Fruit fly (Drosophila melanogaster) whole organism, wandering third instar larva: Measurements from ENCODE around the gene Ald1.

ENCODE experiments used
- CG32264 ChIP-seq: fragments of 200-800 bp; sonication (Bioruptor generic); optimal IDR thresholded peaks from 2 replicates; lab custom pipeline; 2016; ENCODE audit warnings: missing biosample characterization, missing genetic modification characterization
- CG9705 ChIP-seq: fragments of 200-800 bp; sonication (Bioruptor generic); optimal IDR thresholded peaks from 2 replicates; lab custom pipeline; 2018; ENCODE audit warnings: missing biosample characterization, mild to moderate bottlenecking, missing genetic modification characterization
- CrebA ChIP-seq: fragments of 200-800 bp; sonication (Bioruptor generic); optimal IDR thresholded peaks from 2 replicates; lab custom pipeline; 2016; ENCODE audit warnings: missing biosample characterization, mild to moderate bottlenecking, missing genetic modification characterization, borderline replicate concordance
- Dfd ChIP-seq: fragments of >200 bp; optimal IDR thresholded peaks from 2 replicates; lab custom pipeline; 2017; ENCODE audit warnings: missing biosample characterization, missing genetic modification characterization
- Dif ChIP-seq: fragments of 200-275, 200-300 bp; sonication (Bioruptor generic); optimal IDR thresholded peaks from 2 replicates; lab custom pipeline; 2018; ENCODE audit warnings: missing biosample characterization, missing genetic modification characterization; ENCODE audit not compliant: partially characterized antibody
- HLH106 ChIP-seq: fragments of 200-800 bp; optimal IDR thresholded peaks from 3 replicates; lab custom pipeline; 2019; ENCODE audit warnings: missing biosample characterization, mild to moderate bottlenecking, missing genetic modification characterization, moderate library complexity
- Hnf4 ChIP-seq: fragments of 200-800 bp; sonication (Bioruptor generic); optimal IDR thresholded peaks from 2 replicates; lab custom pipeline; 2016; ENCODE audit warnings: missing biosample characterization, mild to moderate bottlenecking, missing genetic modification characterization
- Hr78 ChIP-seq: fragments of >200 bp; optimal IDR thresholded peaks from 2 replicates; lab custom pipeline; 2017; ENCODE audit warnings: missing biosample characterization, missing genetic modification characterization
- Hr83 ChIP-seq: fragments of 200-300 bp; sonication (Bioruptor generic); optimal IDR thresholded peaks from 2 replicates; lab custom pipeline; 2016; ENCODE audit warnings: missing biosample characterization, mild to moderate bottlenecking, missing genetic modification characterization, moderate library complexity; ENCODE audit not compliant: poor library complexity, severe bottlenecking
- Jra ChIP-seq: sonication (Bioruptor generic); optimal IDR thresholded peaks from 2 replicates; lab custom pipeline; 2016; ENCODE audit warnings: missing biosample characterization, missing genetic modification characterization
- Mio ChIP-seq: sonication (Bioruptor generic); optimal IDR thresholded peaks from 2 replicates; lab custom pipeline; 2016; ENCODE audit warnings: missing biosample characterization, missing genetic modification characterization
- Myc ChIP-seq: fragments of >200 bp; optimal IDR thresholded peaks from 2 replicates; lab custom pipeline; 2017
- N ChIP-seq: fragments of >200 bp; optimal IDR thresholded peaks from 2 replicates; lab custom pipeline; 2018; ENCODE audit warnings: missing biosample characterization, missing external identifiers, missing genetic modification characterization
- OdsH ChIP-seq: fragments of 200-800 bp; sonication (Bioruptor generic); optimal IDR thresholded peaks from 2 replicates; lab custom pipeline; 2016; ENCODE audit warnings: missing biosample characterization, mild to moderate bottlenecking, missing genetic modification characterization
- Rel ChIP-seq, 2 experiments: fragments of 200-800 bp; sonication (Bioruptor generic) in 1 of 2; optimal IDR thresholded peaks; 2 replicates in 1 of 2; 3 replicates in 1 of 2; lab custom pipeline; 2016 to 2019; ENCODE audit warnings: mild to moderate bottlenecking in 2 of 2, missing biosample characterization in 2 of 2, missing genetic modification characterization in 2 of 2, moderate library complexity in 1 of 2
- Sp1 ChIP-seq: fragments of 200-800 bp; sonication (Bioruptor generic); optimal IDR thresholded peaks from 3 replicates; lab custom pipeline; 2019; ENCODE audit warnings: missing biosample characterization, mild to moderate bottlenecking, missing genetic modification characterization, moderate library complexity
- Vsx2 ChIP-seq: fragments of 200-300, 225-300 bp; sonication (Bioruptor generic); optimal IDR thresholded peaks from 2 replicates; lab custom pipeline; 2018; ENCODE audit warnings: missing biosample characterization, missing genetic modification characterization; ENCODE audit not compliant: partially characterized antibody
- br ChIP-seq: fragments of 200-800 bp; sonication (Bioruptor generic); optimal IDR thresholded peaks from 2 replicates; lab custom pipeline; 2016; ENCODE audit warnings: missing biosample characterization, missing genetic modification characterization
- brk ChIP-seq: fragments of 200-800 bp; sonication (Bioruptor generic); optimal IDR thresholded peaks from 2 replicates; lab custom pipeline; 2016; ENCODE audit warnings: missing biosample characterization, mild to moderate bottlenecking, missing genetic modification characterization
- ey ChIP-seq: fragments of 200-800 bp; sonication (Bioruptor generic); optimal IDR thresholded peaks from 2 replicates; lab custom pipeline; 2016; ENCODE audit warnings: missing biosample characterization, missing genetic modification characterization
- foxo ChIP-seq, 2 experiments: fragments of 200-800 bp; sonication (Bioruptor generic); optimal IDR thresholded peaks; 2 replicates in 1 of 2; 3 replicates in 1 of 2; lab custom pipeline; 2016 to 2017; ENCODE audit warnings: missing biosample characterization in 2 of 2, missing genetic modification characterization in 2 of 2
- fru ChIP-seq: fragments of 200-800 bp; sonication (Bioruptor generic); optimal IDR thresholded peaks from 3 replicates; lab custom pipeline; 2016; ENCODE audit warnings: missing biosample characterization, mild to moderate bottlenecking, missing genetic modification characterization
- h ChIP-seq: fragments of 200-800 bp; sonication (Bioruptor generic); optimal IDR thresholded peaks from 3 replicates; lab custom pipeline; 2016; ENCODE audit warnings: missing biosample characterization, mild to moderate bottlenecking, missing genetic modification characterization
- jim ChIP-seq: fragments of 175-275, 200-325 bp; sonication (Bioruptor generic); optimal IDR thresholded peaks from 2 replicates; lab custom pipeline; 2016; ENCODE audit warnings: missing biosample characterization, mild to moderate bottlenecking, missing genetic modification characterization
- lola ChIP-seq: fragments of >200 bp; optimal IDR thresholded peaks from 2 replicates; lab custom pipeline; 2017; ENCODE audit warnings: missing biosample characterization, missing genetic modification characterization
- pan ChIP-seq: fragments of >200 bp; optimal IDR thresholded peaks from 2 replicates; lab custom pipeline; 2017
- psq ChIP-seq: fragments of 200-800 bp; sonication (Bioruptor generic); optimal IDR thresholded peaks from 3 replicates; lab custom pipeline; 2017; ENCODE audit warnings: missing biosample characterization, mild to moderate bottlenecking, missing genetic modification characterization, moderate library complexity
- rgr ChIP-seq: fragments of 200-800 bp; sonication (Bioruptor generic); optimal IDR thresholded peaks from 3 replicates; lab custom pipeline; 2016; ENCODE audit warnings: missing biosample characterization, mild to moderate bottlenecking, missing genetic modification characterization
- sage ChIP-seq: fragments of 200-800 bp; sonication (Bioruptor generic); optimal IDR thresholded peaks from 2 replicates; lab custom pipeline; 2016; ENCODE audit warnings: missing biosample characterization, mild to moderate bottlenecking, missing genetic modification characterization
- usp ChIP-seq: fragments of >200 bp; optimal IDR thresholded peaks from 2 replicates; lab custom pipeline; 2017; ENCODE audit warnings: missing biosample characterization, missing genetic modification characterization
- woc ChIP-seq: sonication (Bioruptor generic); optimal IDR thresholded peaks from 2 replicates; lab custom pipeline; 2016; ENCODE audit warnings: missing biosample characterization, mild to moderate bottlenecking, missing genetic modification characterization

The Ald1 gene

DNA sequence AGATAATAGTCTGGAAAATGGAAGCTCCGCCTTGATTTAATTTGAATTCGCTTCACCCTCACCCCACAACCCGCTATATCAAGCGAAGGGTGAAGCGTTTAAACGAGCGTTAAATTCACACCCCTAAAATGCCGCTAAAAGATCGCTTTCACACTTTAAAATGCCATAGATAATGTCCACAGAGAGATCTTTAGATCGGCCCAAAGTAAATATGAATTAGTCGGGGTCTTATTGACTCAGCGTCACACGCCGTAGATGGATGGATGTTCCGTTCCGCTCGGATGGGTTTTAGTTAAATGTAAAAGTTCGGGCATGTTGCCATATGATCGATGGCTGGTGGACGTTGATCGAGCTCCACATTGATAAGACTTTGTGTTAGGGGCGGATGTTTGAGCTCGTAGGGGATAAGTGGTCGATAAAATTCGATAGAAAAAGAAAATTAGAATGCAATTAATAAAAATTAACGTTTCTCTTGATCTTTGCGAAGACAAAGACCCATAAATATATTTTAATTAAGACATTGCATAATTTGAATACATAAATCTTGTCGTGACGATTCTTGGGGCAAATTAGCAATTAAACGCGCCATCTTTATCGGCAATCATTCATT, 33.3 kb downstream of the Ald1 start (continued):
- no peak for TF ChIP-seq jim (GFP tag; lab: Kevin White, UChicago)
- peak; percentile 42 for TF ChIP-seq OdsH (GFP tag; lab: Kevin White, UChicago)
- TF ChIP-seq pan (lab: Kevin White, UChicago), result no peak
- no peak for TF ChIP-seq psq (GFP tag; lab: Kevin White, UChicago)
- TF ChIP-seq lola, result no peak

DNA sequence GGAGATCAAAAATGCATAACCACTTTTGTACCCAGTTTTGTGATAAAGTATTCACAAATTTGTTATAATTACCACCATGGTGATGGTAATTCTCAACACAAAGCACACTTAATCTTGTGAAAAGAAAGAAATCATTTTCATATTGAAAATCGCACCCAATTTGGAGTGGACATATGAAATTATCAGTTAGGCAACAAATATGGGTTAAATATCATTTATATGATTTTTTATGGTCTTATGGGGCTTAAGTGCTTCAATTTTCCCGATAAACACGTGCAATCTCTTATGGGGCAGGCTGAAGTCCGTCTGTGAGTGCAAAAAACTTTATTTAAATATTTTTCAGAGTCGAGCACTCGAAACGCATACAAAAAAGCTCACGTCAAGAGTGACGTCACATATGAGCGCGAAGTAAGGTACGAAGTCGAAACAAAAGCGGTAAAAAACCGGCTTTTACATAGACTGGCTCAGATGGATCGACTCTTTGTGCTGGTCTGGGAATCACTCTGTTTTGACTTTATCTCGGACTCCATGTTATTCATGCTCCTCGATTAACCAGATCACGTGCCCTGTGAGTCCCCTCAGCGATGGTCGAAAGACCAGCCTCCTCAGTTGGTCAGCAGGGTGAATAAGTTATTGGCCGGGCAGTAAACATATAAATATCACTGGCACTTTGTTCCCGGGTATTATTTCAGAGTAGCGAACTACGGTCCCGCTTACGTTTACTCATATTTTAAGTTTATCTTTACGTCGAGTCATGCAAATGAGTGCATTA, 34.7 kb downstream of the Ald1 start:
- no peak for TF ChIP-seq CG32264 (GFP tag; lab: Kevin White, UChicago)
- TF ChIP-seq HLH106 (tag; lab: Kevin White, UChicago), result no peak
- no peak for TF ChIP-seq Dif (GFP tag; lab: Kevin White, UChicago)
- no peak for TF ChIP-seq h (GFP tag; lab: Kevin White, UChicago)
- TF ChIP-seq Sp1, result no peak
- no peak for TF ChIP-seq Rel (GFP tag; optimal IDR thresholded peaks at IDR 0.05; lab: Kevin White, UChicago)
- peak; percentile 92 for TF ChIP-seq Rel (tag; optimal IDR thresholded peaks at IDR 0.05; lab: Kevin White, UChicago)
- no peak for TF ChIP-seq rgr (GFP tag; lab: Kevin White, UChicago)
- TF ChIP-seq CG9705, result no peak
- TF ChIP-seq ey (GFP tag; lab: Kevin White, UChicago), result no peak

DNA sequence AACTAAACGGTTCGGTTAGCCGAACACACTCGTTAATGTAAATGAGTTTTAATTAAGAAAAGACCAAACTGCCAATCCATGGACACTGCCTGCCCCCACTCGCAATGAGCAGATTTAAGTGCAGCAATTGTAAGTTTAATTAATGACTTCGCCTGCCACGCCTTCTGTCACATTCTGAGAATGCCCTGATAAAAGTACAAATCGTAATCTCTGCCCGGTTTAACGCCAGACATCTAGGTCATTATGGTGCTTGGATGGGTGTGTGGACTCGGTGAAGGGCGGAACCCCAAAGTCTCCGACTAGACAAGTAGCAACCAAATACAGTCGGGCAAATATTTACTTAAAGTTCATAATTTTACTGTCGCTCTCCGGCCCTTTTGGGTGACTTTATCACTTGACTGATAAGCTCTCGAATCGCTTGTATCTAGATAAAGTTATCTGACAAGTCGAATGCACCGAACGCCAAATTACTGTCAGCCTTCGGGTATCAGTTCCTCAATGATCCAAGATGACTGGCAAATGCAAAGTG, 39.2 kb downstream of the Ald1 start:
- TF ChIP-seq sage (GFP tag; lab: Kevin White, UChicago), result no peak
- TF ChIP-seq rgr (GFP tag; lab: Kevin White, UChicago), result no peak
- no peak for TF ChIP-seq Rel (GFP tag; optimal IDR thresholded peaks at IDR 0.05; lab: Kevin White, UChicago)
- no peak for TF ChIP-seq Rel (tag; optimal IDR thresholded peaks at IDR 0.05; lab: Kevin White, UChicago)
- no peak for TF ChIP-seq N (GFP tag; lab: Kevin White, UChicago)
- TF ChIP-seq Jra, result no peak
- TF ChIP-seq Mio (GFP tag; lab: Kevin White, UChicago), result no peak
- TF ChIP-seq ey (GFP tag; lab: Kevin White, UChicago), result no peak
- TF ChIP-seq pan (lab: Kevin White, UChicago), result no peak
- no peak for TF ChIP-seq lola
- no peak for TF ChIP-seq Hnf4
- no peak for TF ChIP-seq br (GFP tag; lab: Kevin White, UChicago)
- no peak for TF ChIP-seq jim (GFP tag; lab: Kevin White, UChicago)
- no peak for TF ChIP-seq Hr78 (GFP tag; lab: Kevin White, UChicago)
- no peak for TF ChIP-seq woc (GFP tag; lab: Kevin White, UChicago)
- TF ChIP-seq brk (GFP tag; lab: Kevin White, UChicago), result no peak
- no peak for TF ChIP-seq CrebA (GFP tag; lab: Kevin White, UChicago)
- TF ChIP-seq Dfd (GFP tag; lab: Kevin White, UChicago), result no peak

DNA sequence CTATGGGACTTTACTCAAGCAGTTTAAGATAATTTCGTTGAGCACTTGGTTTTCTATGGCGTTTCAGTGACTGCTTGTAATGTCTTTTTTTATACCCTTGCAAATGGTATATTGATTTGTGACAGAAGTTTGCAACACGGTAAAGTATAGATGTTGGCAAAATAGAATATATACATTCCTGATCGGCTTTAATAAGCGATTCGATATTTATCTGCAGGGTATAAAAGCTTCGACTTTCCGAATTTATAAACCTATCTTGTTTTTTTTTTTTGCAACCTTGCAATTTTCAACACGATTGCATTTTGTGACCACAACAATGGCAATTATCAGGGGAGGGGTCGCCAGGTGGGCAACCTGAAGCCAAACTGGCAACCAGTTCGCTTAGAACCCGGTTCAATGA, 47.1 kb downstream of the Ald1 start:
- TF ChIP-seq pan (lab: Kevin White, UChicago) (no peak), h (GFP tag; lab: Kevin White, UChicago) (peak; percentile 22), Vsx2 (GFP tag; lab: Kevin White, UChicago) (no peak)

DNA sequence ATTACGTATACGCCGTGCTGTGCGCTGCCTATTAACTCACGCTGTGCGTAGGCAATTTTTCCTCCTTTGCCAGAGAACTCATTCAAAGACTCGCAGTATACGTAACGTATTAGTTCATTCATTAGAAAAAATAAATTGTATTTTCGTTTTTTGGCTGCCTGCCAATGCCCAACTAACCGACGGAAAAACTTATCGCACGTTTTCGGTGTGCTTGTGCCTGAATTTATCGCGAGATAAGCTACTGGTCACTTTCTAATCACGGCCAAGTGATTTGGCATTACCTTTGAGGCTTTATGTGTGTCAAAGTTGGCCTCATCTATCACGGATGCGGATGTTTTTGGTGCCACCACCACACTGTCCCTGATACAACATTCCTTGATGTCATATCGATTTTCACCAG, 48.5 kb downstream of the Ald1 start:
- TF ChIP-seq foxo (GFP tag; optimal IDR thresholded peaks at IDR 0.05; lab: Kevin White, UChicago), result no peak
- no peak for TF ChIP-seq Hr83 (GFP tag; lab: Kevin White, UChicago)
- TF ChIP-seq Hnf4, result no peak
- TF ChIP-seq Mio (GFP tag; lab: Kevin White, UChicago), result no peak
- no peak for TF ChIP-seq woc (GFP tag; lab: Kevin White, UChicago)
- no peak for TF ChIP-seq lola
- TF ChIP-seq Dif (GFP tag; lab: Kevin White, UChicago), result no peak
- TF ChIP-seq usp (GFP tag; lab: Kevin White, UChicago), result no peak
- no peak for TF ChIP-seq fru
- TF ChIP-seq jim (GFP tag; lab: Kevin White, UChicago), result no peak
- no peak for TF ChIP-seq brk (GFP tag; lab: Kevin White, UChicago)
- no peak for TF ChIP-seq CrebA (GFP tag; lab: Kevin White, UChicago)
- no peak for TF ChIP-seq CG9705
- TF ChIP-seq Vsx2 (GFP tag; lab: Kevin White, UChicago), result no peak
- TF ChIP-seq Jra, result no peak
- TF ChIP-seq Myc, result no peak
